Worm (Caenorhabditis elegans) whole organism, young adult: ENCODE results near the gene ZK250.14.

ENCODE experiments used
- K12H6.12 ChIP-seq: fragments of 200-800 bp; sonication (Bioruptor generic); optimal IDR thresholded peaks from 2 replicates; lab custom pipeline; 2018; ENCODE audit warnings: mild to moderate bottlenecking, missing genetic modification characterization, missing compliant biosample characterization
- Y79H2A.3 ChIP-seq: fragments of 200-800 bp; sonication (Bioruptor generic); conservative IDR thresholded peaks from 2 replicates; pipeline ENCODE4 v1.3.6; 2022; ENCODE audit warnings: missing genetic modification reagents, missing genetic modification characterization, missing compliant biosample characterization
- ets-4 ChIP-seq: fragments of 200-800 bp; sonication (Bioruptor generic); optimal IDR thresholded peaks from 2 replicates; lab custom pipeline; 2018; ENCODE audit warnings: mild to moderate bottlenecking, missing genetic modification characterization, missing compliant biosample characterization
- hsf-1 ChIP-seq: fragments of 200-800 bp; sonication (Bioruptor generic); IDR thresholded peaks from 2 replicates; pipeline ENCODE4 v1.3.6; 2022; ENCODE audit warnings: missing genetic modification reagents, missing genetic modification characterization, missing compliant biosample characterization
- lin-40 ChIP-seq: sonication (generic microtip); optimal IDR thresholded peaks from 2 replicates; lab custom pipeline; 2016; ENCODE audit warnings: missing genetic modification characterization, mild to moderate bottlenecking, missing compliant biosample characterization, missing genotype, missing genetic modification reagents
- madf-6 ChIP-seq: fragments of 200-800 bp; sonication (Bioruptor generic); IDR thresholded peaks from 2 replicates; pipeline ENCODE4 v1.3.6; 2022; ENCODE audit warnings: missing genetic modification reagents, missing genetic modification characterization, missing compliant biosample characterization
- nfya-1 ChIP-seq: sonication (generic microtip); optimal IDR thresholded peaks from 2 replicates; lab custom pipeline; 2017; ENCODE audit warnings: antibody characterized with exemption, missing compliant biosample characterization, missing genetic modification characterization, borderline replicate concordance; ENCODE audit not compliant: insufficient read depth
- nhr-90 ChIP-seq: sonication (generic microtip); optimal IDR thresholded peaks from 2 replicates; lab custom pipeline; 2016; ENCODE audit warnings: missing genotype, mild to moderate bottlenecking, missing genetic modification characterization, missing compliant biosample characterization
- pha-4 ChIP-seq: fragments of 150-350 bp; sonication (generic microtip); optimal IDR thresholded peaks from 2 replicates; lab custom pipeline; 2014; ENCODE audit warnings: missing biosample characterization, missing genetic modification reagents, missing genetic modification characterization
- sdz-38 ChIP-seq: sonication (generic microtip); optimal IDR thresholded peaks from 2 replicates; lab custom pipeline; 2016; ENCODE audit warnings: missing genotype, missing genetic modification characterization, missing compliant biosample characterization
- sea-2 ChIP-seq: fragments of 200-800 bp; sonication (Bioruptor generic); IDR thresholded peaks from 2 replicates; pipeline ENCODE4 v1.3.6; 2022; ENCODE audit warnings: missing genetic modification characterization, missing compliant biosample characterization
- tlf-1 ChIP-seq: fragments of 200-800 bp; sonication (Bioruptor generic); optimal IDR thresholded peaks from 2 replicates; lab custom pipeline; 2018; ENCODE audit warnings: mild to moderate bottlenecking, missing genetic modification characterization, missing compliant biosample characterization
- xnd-1 ChIP-seq: sonication (generic microtip); optimal IDR thresholded peaks from 2 replicates; lab custom pipeline; 2016; ENCODE audit warnings: missing genotype, missing genetic modification reagents, missing genetic modification characterization, missing compliant biosample characterization
- ztf-26 ChIP-seq: sonication (generic microtip); optimal IDR thresholded peaks from 2 replicates; lab custom pipeline; 2017; ENCODE audit warnings: missing genetic modification characterization, missing compliant biosample characterization

ZK250.14 gene

ce11 chrII:1895762-1896161, 49.2 kb downstream of the ZK250.14 start, which contains the start of gene math-25:
Gene math-25, plus strand, starts transcription at chrII:1896062.
- TF ChIP-seq sdz-38 (tag; lab: Kevin White, UChicago): no peak
- TF ChIP-seq, all 124 proteins: peak for 0

- TF ChIP-seq hsf-1 (GFP tag; lab: Robert Waterston, UW) (no peak), K12H6.12 (no peak), nfya-1 (no peak), lin-40 (tag; lab: Kevin White, UChicago) (no peak), pha-4 (no peak), madf-6 (GFP tag; lab: Robert Waterston, UW) (no peak), tlf-1 (GFP tag; lab: Kevin White, UChicago) (no peak), xnd-1 (tag; lab: Kevin White, UChicago) (no peak), sea-2 (GFP tag; lab: Robert Waterston, UW) (no peak), ets-4 (GFP tag; lab: Kevin White, UChicago) (no peak), Y79H2A.3 (GFP tag; lab: Robert Waterston, UW) (no peak), nhr-90 (tag; lab: Kevin White, UChicago) (no peak), ztf-26 (tag; lab: Kevin White, UChicago) (no peak)
These were observed 49.7 kb downstream of the ZK250.14 start, which contains the start of gene C46F9.5 for ce11 chrII:1895278-1895677. Gene C46F9.5, plus strand, starts transcription at chrII:1895578.
